Fruit fly (Drosophila melanogaster) whole organism: ENCODE data around the gene lab.

ENCODE experiments used
- Dll ChIP-seq: fragments of >200 bp; optimal IDR thresholded peaks from 2 replicates; lab custom pipeline; 2017
- EcR ChIP-seq, 2 experiments: fragments of >200 bp; optimal IDR thresholded peaks; 2 replicates each; lab custom pipeline; 2017; ENCODE audit warnings: missing biosample characterization in 2 of 2, missing genetic modification characterization in 2 of 2, missing genetic modification reagents in 2 of 2

DNA sequence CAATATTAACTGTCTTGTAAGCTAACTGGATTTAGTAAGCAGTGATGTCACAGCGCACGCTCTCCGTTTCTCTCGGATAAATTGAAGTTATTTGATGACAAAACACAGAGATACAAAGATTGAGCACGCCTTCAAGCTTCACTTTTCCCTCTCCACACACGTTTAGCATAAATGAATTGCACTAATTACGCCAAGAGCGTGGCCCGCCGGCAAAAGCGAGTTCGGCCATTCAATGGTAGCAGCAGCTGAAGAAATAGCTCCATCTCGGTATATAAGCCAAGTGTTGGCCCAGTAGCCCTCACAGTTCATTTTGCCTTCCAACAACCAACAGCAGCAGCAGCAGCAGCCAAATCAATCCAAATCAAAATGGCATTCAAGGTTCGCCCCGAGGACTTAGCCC, 14.0 kb upstream of the lab start, which contains the start of gene Ccp84Ad:
- TF ChIP-seq EcR (GFP tag; optimal IDR thresholded peaks at IDR 0.05; lab: Kevin White, UChicago) (no peak), Dll (lab: Kevin White, UChicago) (no peak)
